Fruit fly (Drosophila melanogaster) whole organism, prepupa: ENCODE results near the gene TMEM216.

ENCODE experiments used
- Blimp-1 ChIP-seq: fragments of 200-800 bp; sonication (Bioruptor generic); optimal IDR thresholded peaks from 3 replicates; lab custom pipeline; 2017; ENCODE audit warnings: missing biosample characterization, missing genetic modification characterization, mild to moderate bottlenecking, moderate library complexity, missing genetic modification reagents
- CG10631 ChIP-seq: fragments of 200-800 bp; sonication (Bioruptor generic); optimal IDR thresholded peaks from 2 replicates; lab custom pipeline; 2016; ENCODE audit warnings: missing biosample characterization, missing genetic modification characterization
- CG10669 ChIP-seq: fragments of 200-800 bp; sonication (Bioruptor generic); optimal IDR thresholded peaks from 3 replicates; lab custom pipeline; 2018; ENCODE audit warnings: missing biosample characterization, mild to moderate bottlenecking, missing genetic modification characterization, moderate library complexity
- CG11294 ChIP-seq: fragments of 200-800 bp; sonication (Bioruptor generic); IDR thresholded peaks from 2 replicates; pipeline ENCODE4 v1.3.6; 2022; ENCODE audit warnings: missing biosample characterization, missing genetic modification characterization
- CG11762 ChIP-seq: fragments of 200-800 bp; sonication (Bioruptor generic); optimal IDR thresholded peaks from 3 replicates; lab custom pipeline; 2016; ENCODE audit warnings: missing biosample characterization, missing genetic modification characterization; ENCODE audit not compliant: insufficient read depth
- CG11902 ChIP-seq: fragments of 200-800 bp; sonication (Bioruptor generic); optimal IDR thresholded peaks from 3 replicates; lab custom pipeline; 2016; ENCODE audit warnings: missing biosample characterization, missing genetic modification characterization
- CG1621 ChIP-seq: fragments of 200-800 bp; sonication (Bioruptor generic); optimal IDR thresholded peaks from 3 replicates; lab custom pipeline; 2018; ENCODE audit warnings: missing biosample characterization, mild to moderate bottlenecking, missing genetic modification characterization
- CG3032 ChIP-seq: fragments of 200-800 bp; optimal IDR thresholded peaks from 2 replicates; lab custom pipeline; 2019; ENCODE audit warnings: missing biosample characterization, mild to moderate bottlenecking, missing genetic modification characterization, moderate library complexity
- CG31627 ChIP-seq: fragments of 200-800 bp; sonication (Bioruptor generic); optimal IDR thresholded peaks from 3 replicates; lab custom pipeline; 2016; ENCODE audit warnings: missing biosample characterization, missing genetic modification characterization
- CG34406 ChIP-seq: fragments of 200-800 bp; sonication (Bioruptor generic); optimal IDR thresholded peaks from 3 replicates; lab custom pipeline; 2016; ENCODE audit warnings: missing biosample characterization, missing genetic modification characterization
- CG3919 ChIP-seq: fragments of 200-800 bp; sonication (Bioruptor generic); optimal IDR thresholded peaks from 3 replicates; lab custom pipeline; 2016; ENCODE audit warnings: missing biosample characterization, missing genetic modification characterization
- CG4318 ChIP-seq: fragments of 200-800 bp; sonication (Bioruptor generic); optimal IDR thresholded peaks from 3 replicates; lab custom pipeline; 2017; ENCODE audit warnings: missing biosample characterization, mild to moderate bottlenecking, missing genetic modification characterization
- CG6163 ChIP-seq: fragments of 200-800 bp; sonication (Bioruptor generic); IDR thresholded peaks from 3 replicates; pipeline ENCODE4 v1.3.6; 2022; ENCODE audit warnings: missing biosample characterization, missing genetic modification characterization
- CG6276 ChIP-seq: fragments of 200-800 bp; sonication (Bioruptor generic); optimal IDR thresholded peaks from 2 replicates; lab custom pipeline; 2017; ENCODE audit warnings: missing biosample characterization, mild to moderate bottlenecking, missing genetic modification characterization
- CG6792 ChIP-seq: fragments of 200-800 bp; sonication (Bioruptor generic); optimal IDR thresholded peaks from 3 replicates; lab custom pipeline; 2016; ENCODE audit warnings: missing biosample characterization, missing genetic modification characterization
- CG6854 ChIP-seq: fragments of 200-800 bp; sonication (Bioruptor generic); optimal IDR thresholded peaks from 2 replicates; lab custom pipeline; 2017; ENCODE audit warnings: missing biosample characterization, mild to moderate bottlenecking, missing genetic modification characterization
- CG7368 ChIP-seq: fragments of 200-800 bp; sonication (Bioruptor generic); optimal IDR thresholded peaks from 3 replicates; lab custom pipeline; 2016; ENCODE audit warnings: missing biosample characterization, missing genetic modification characterization
- CG8319 ChIP-seq: fragments of 200-800 bp; sonication (Bioruptor generic); optimal IDR thresholded peaks from 3 replicates; lab custom pipeline; 2016; ENCODE audit warnings: missing biosample characterization, missing genetic modification characterization
- CG8632 ChIP-seq: fragments of 200-800 bp; sonication (Bioruptor generic); optimal IDR thresholded peaks from 3 replicates; lab custom pipeline; 2016; ENCODE audit warnings: missing biosample characterization, missing genetic modification characterization
- CG9139 ChIP-seq: fragments of 200-800 bp; sonication (Bioruptor generic); optimal IDR thresholded peaks from 3 replicates; lab custom pipeline; 2017; ENCODE audit warnings: missing biosample characterization, mild to moderate bottlenecking, missing genetic modification characterization
- Eip75B ChIP-seq: fragments of 200-800 bp; sonication (Bioruptor generic); optimal IDR thresholded peaks from 3 replicates; lab custom pipeline; 2016; ENCODE audit warnings: missing biosample characterization, missing genetic modification characterization
- Eip78C ChIP-seq: fragments of 200-800 bp; sonication (Bioruptor generic); peaks from one replicate; lab custom pipeline; 2016; ENCODE audit warnings: missing biosample characterization, missing genetic modification characterization
- Eip93F ChIP-seq: fragments of 200-800 bp; sonication (Bioruptor generic); optimal IDR thresholded peaks from 2 replicates; lab custom pipeline; 2016; ENCODE audit warnings: missing biosample characterization, mild to moderate bottlenecking, missing genetic modification characterization
- Ets21C ChIP-seq: fragments of 200-800 bp; sonication (Bioruptor generic); optimal IDR thresholded peaks from 3 replicates; lab custom pipeline; 2016; ENCODE audit warnings: missing biosample characterization, missing genetic modification characterization
- Ets96B ChIP-seq: fragments of 200-800 bp; optimal IDR thresholded peaks from 2 replicates; lab custom pipeline; 2019; ENCODE audit warnings: missing biosample characterization, mild to moderate bottlenecking, missing genetic modification characterization, moderate library complexity
- Gug ChIP-seq: fragments of 200-800 bp; sonication (Bioruptor generic); IDR thresholded peaks from 2 replicates; pipeline ENCODE4 v1.3.6; 2022; ENCODE audit warnings: missing biosample characterization, missing genetic modification characterization
- Hr38 ChIP-seq: sonication (Bioruptor generic); optimal IDR thresholded peaks from 2 replicates; lab custom pipeline; 2016; ENCODE audit warnings: missing biosample characterization, missing genetic modification characterization
- Hr39 ChIP-seq: fragments of 200-800 bp; sonication (Bioruptor generic); optimal IDR thresholded peaks from 2 replicates; lab custom pipeline; 2016; ENCODE audit warnings: missing biosample characterization, missing genetic modification characterization
- Lpt ChIP-seq: fragments of 200-800 bp; sonication (Bioruptor generic); optimal IDR thresholded peaks from 3 replicates; lab custom pipeline; 2016; ENCODE audit warnings: missing biosample characterization, missing genetic modification characterization
- Met ChIP-seq: fragments of 200-800 bp; sonication (Bioruptor generic); optimal IDR thresholded peaks from 3 replicates; lab custom pipeline; 2016; ENCODE audit warnings: missing biosample characterization, missing genetic modification characterization
- OdsH ChIP-seq: fragments of 200-800 bp; sonication (Bioruptor generic); optimal IDR thresholded peaks from 3 replicates; lab custom pipeline; 2016; ENCODE audit warnings: missing biosample characterization, missing genetic modification characterization
- Smox ChIP-seq: fragments of 200-800 bp; sonication (Bioruptor generic); optimal IDR thresholded peaks from 3 replicates; lab custom pipeline; 2016; ENCODE audit warnings: missing biosample characterization, missing genetic modification characterization
- Sox102F ChIP-seq: fragments of 200-800 bp; sonication (Bioruptor generic); optimal IDR thresholded peaks from 2 replicates; lab custom pipeline; 2016; ENCODE audit warnings: missing biosample characterization, mild to moderate bottlenecking, missing genetic modification characterization
- Sox14 ChIP-seq: fragments of 200-800 bp; sonication (Bioruptor generic); optimal IDR thresholded peaks from 3 replicates; lab custom pipeline; 2016; ENCODE audit warnings: missing biosample characterization, missing genetic modification characterization
- achi ChIP-seq: fragments of 200-800 bp; sonication (Bioruptor generic); optimal IDR thresholded peaks from 3 replicates; lab custom pipeline; 2016; ENCODE audit warnings: missing biosample characterization, missing genetic modification characterization
- acj6 ChIP-seq: fragments of 200-800 bp; sonication (Bioruptor generic); optimal IDR thresholded peaks from 3 replicates; lab custom pipeline; 2016; ENCODE audit warnings: missing biosample characterization, missing genetic modification characterization
- cyc ChIP-seq: fragments of 200-800 bp; sonication (Bioruptor generic); optimal IDR thresholded peaks from 3 replicates; lab custom pipeline; 2016; ENCODE audit warnings: missing biosample characterization, missing genetic modification characterization
- dac ChIP-seq: fragments of 200-800 bp; sonication (Bioruptor generic); optimal IDR thresholded peaks from 2 replicates; lab custom pipeline; 2017; ENCODE audit warnings: missing biosample characterization, mild to moderate bottlenecking, missing genetic modification characterization
- dsx ChIP-seq: fragments of 200-800 bp; optimal IDR thresholded peaks from 3 replicates; lab custom pipeline; 2019; ENCODE audit warnings: missing biosample characterization, mild to moderate bottlenecking, missing genetic modification characterization, moderate library complexity; ENCODE audit not compliant: poor library complexity, severe bottlenecking
- eg ChIP-seq: fragments of 200-800 bp; sonication (Bioruptor generic); IDR thresholded peaks from 3 replicates; pipeline ENCODE4 v1.3.6; 2022; ENCODE audit warnings: missing biosample characterization, missing genetic modification characterization
- esn ChIP-seq: fragments of 200-800 bp; sonication (Bioruptor generic); optimal IDR thresholded peaks from 2 replicates; lab custom pipeline; 2016; ENCODE audit warnings: missing biosample characterization, mild to moderate bottlenecking, missing genetic modification characterization, moderate library complexity
- fd59A ChIP-seq: fragments of 200-800 bp; sonication (Bioruptor generic); optimal IDR thresholded peaks from 2 replicates; lab custom pipeline; 2017; ENCODE audit warnings: missing biosample characterization, mild to moderate bottlenecking, missing genetic modification characterization, missing genetic modification reagents
- fd85E ChIP-seq: fragments of 200-800 bp; sonication (Bioruptor generic); optimal IDR thresholded peaks from 3 replicates; lab custom pipeline; 2016; ENCODE audit warnings: missing biosample characterization, missing genetic modification characterization
- lz ChIP-seq: fragments of 200-800 bp; sonication (Bioruptor generic); optimal IDR thresholded peaks from 3 replicates; lab custom pipeline; 2016; ENCODE audit warnings: missing biosample characterization, missing genetic modification characterization
- net ChIP-seq: fragments of 200-800 bp; sonication (Bioruptor generic); optimal IDR thresholded peaks from 3 replicates; lab custom pipeline; 2016; ENCODE audit warnings: missing biosample characterization, missing genetic modification characterization
- pdm3 ChIP-seq: fragments of 200-800 bp; sonication (Bioruptor generic); optimal IDR thresholded peaks from 3 replicates; lab custom pipeline; 2016; ENCODE audit warnings: missing biosample characterization, missing genetic modification characterization
- spab ChIP-seq: fragments of 200-800 bp; sonication (Bioruptor generic); optimal IDR thresholded peaks from 2 replicates; lab custom pipeline; 2017; ENCODE audit warnings: missing biosample characterization, mild to moderate bottlenecking, missing genetic modification characterization, missing genetic modification reagents
- ss ChIP-seq, 2 experiments: fragments of 200-800 bp; sonication (Bioruptor generic); optimal IDR thresholded peaks; 2 replicates in 1 of 2; 3 replicates in 1 of 2; lab custom pipeline; 2017 to 2018; ENCODE audit warnings: mild to moderate bottlenecking in 2 of 2, missing biosample characterization in 2 of 2, missing genetic modification characterization in 2 of 2, moderate library complexity in 1 of 2
- svp ChIP-seq: fragments of 200-800 bp; sonication (Bioruptor generic); peaks from one replicate; lab custom pipeline; 2016; ENCODE audit warnings: missing biosample characterization, missing genetic modification characterization
- topi ChIP-seq: fragments of 200-800 bp; sonication (Bioruptor generic); optimal IDR thresholded peaks from 3 replicates; lab custom pipeline; 2016; ENCODE audit warnings: missing biosample characterization, missing genetic modification characterization
- vri ChIP-seq: fragments of 200-800 bp; sonication (Bioruptor generic); optimal IDR thresholded peaks from 3 replicates; lab custom pipeline; 2016; ENCODE audit warnings: missing biosample characterization, mild to moderate bottlenecking, missing genetic modification characterization

The TMEM216 gene

dm6 chr3R:8669029-8669707 lies 46.9 kb upstream of the TMEM216 start:
- TF ChIP-seq fd59A (GFP tag; lab: Kevin White, UChicago) (peak; percentile 93), vri (GFP tag; lab: Kevin White, UChicago) (peak; percentile 98), ss (GFP tag; optimal IDR thresholded peaks at IDR 0.05; lab: Kevin White, UChicago) (peak; percentile 96 to 97), CG8319 (peak; percentile 94), dac (GFP tag; lab: Kevin White, UChicago) (peak; percentile 94), dsx (GFP tag; lab: Kevin White, UChicago) (peak; percentile 97), esn (peak; percentile 99), CG6163 (GFP tag; lab: Robert Waterston, UW) (peak; percentile 99), CG11902 (GFP tag; lab: Kevin White, UChicago) (peak; percentile 90), eg (GFP tag; lab: Robert Waterston, UW) (peak; percentile 98), Sox14 (GFP tag; lab: Kevin White, UChicago) (peak; percentile 98), Ets96B (tag; lab: Kevin White, UChicago) (peak; percentile 99), cyc (GFP tag; lab: Kevin White, UChicago) (peak; percentile 97), Eip75B (GFP tag; lab: Kevin White, UChicago) (peak; percentile 98), CG3919 (GFP tag; lab: Kevin White, UChicago) (peak; percentile 99), Eip93F (peak; percentile 97), CG31627 (GFP tag; lab: Kevin White, UChicago) (peak; percentile 97), CG7368 (GFP tag; lab: Kevin White, UChicago) (peak; percentile 98), pdm3 (peak; percentile 98), Eip78C (GFP tag; lab: Kevin White, UChicago) (peak; percentile 100), CG4318 (GFP tag; lab: Kevin White, UChicago) (peak; percentile 96), net (GFP tag; lab: Kevin White, UChicago) (peak; percentile 99), CG9139 (peak; percentile 97), CG8632 (peak; percentile 97), svp (GFP tag; lab: Kevin White, UChicago) (peak; percentile 98), Ets21C (peak; percentile 94), OdsH (GFP tag; lab: Kevin White, UChicago) (peak; percentile 98), topi (GFP tag; lab: Kevin White, UChicago) (peak; percentile 98), CG6276 (GFP tag; lab: Kevin White, UChicago) (peak; percentile 98), CG1621 (tag; lab: Kevin White, UChicago) (peak; percentile 98), acj6 (GFP tag; lab: Kevin White, UChicago) (peak; percentile 98), Gug (peak; percentile 96), Sox102F (GFP tag; lab: Kevin White, UChicago) (peak; percentile 98), CG11762 (GFP tag; lab: Kevin White, UChicago) (peak; percentile 95), CG11294 (GFP tag; lab: Robert Waterston, UW) (peak; percentile 94), CG6792 (GFP tag; lab: Kevin White, UChicago) (peak; percentile 98), CG3032 (tag; lab: Kevin White, UChicago) (peak; percentile 97), Hr38 (GFP tag; lab: Kevin White, UChicago) (peak; percentile 64), fd85E (GFP tag; lab: Kevin White, UChicago) (peak; percentile 94), CG10631 (GFP tag; lab: Kevin White, UChicago) (peak; percentile 98), Smox (GFP tag; lab: Kevin White, UChicago) (peak; percentile 97), CG34406 (GFP tag; lab: Kevin White, UChicago) (peak; percentile 97), spab (GFP tag; lab: Kevin White, UChicago) (peak; percentile 97), Lpt (GFP tag; lab: Kevin White, UChicago) (peak; percentile 98), CG10669 (GFP tag; lab: Kevin White, UChicago) (peak; percentile 98), Met (peak; percentile 98), CG6854 (GFP tag; lab: Kevin White, UChicago) (peak; percentile 94), lz (GFP tag; lab: Kevin White, UChicago) (peak; percentile 98), Hr39 (GFP tag; lab: Kevin White, UChicago) (peak; percentile 96), achi (peak; percentile 97), Blimp-1 (GFP tag; lab: Kevin White, UChicago) (peak; percentile 88)
